Worm (Caenorhabditis elegans): ENCODE measurements around the gene F23B12.4.

DNA sequence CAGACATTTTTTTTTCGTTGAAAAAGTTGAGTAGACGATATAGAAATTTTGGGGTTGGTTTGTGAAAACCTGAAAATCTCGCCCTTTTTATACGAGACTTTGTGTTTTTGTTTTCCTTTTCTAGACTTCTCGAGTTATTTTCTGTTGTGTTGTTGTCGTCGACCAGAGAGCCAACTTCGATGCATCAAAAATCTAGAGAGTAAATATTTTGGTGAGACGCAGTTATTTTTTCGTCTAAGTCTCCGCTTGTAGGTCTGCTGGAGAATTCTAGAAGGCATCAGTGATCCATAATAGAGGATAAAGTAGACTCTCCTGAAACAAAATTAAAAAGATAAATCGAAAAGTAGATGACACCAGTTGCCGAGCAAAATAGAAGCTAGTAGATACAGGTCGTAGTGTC, 23.4 kb downstream of the F23B12.4 start, which contains the start of gene F08H9.4:
- TF ChIP-seq egl-27 (tag; optimal IDR thresholded peaks at IDR 0.05) (no peak), nhr-237 (tag; optimal IDR thresholded peaks at IDR 0.05) (no peak), mdl-1 (tag; optimal IDR thresholded peaks at IDR 0.05) (no peak)
